Fruit fly (Drosophila melanogaster): ENCODE data around the gene her.

Gene her

DNA sequence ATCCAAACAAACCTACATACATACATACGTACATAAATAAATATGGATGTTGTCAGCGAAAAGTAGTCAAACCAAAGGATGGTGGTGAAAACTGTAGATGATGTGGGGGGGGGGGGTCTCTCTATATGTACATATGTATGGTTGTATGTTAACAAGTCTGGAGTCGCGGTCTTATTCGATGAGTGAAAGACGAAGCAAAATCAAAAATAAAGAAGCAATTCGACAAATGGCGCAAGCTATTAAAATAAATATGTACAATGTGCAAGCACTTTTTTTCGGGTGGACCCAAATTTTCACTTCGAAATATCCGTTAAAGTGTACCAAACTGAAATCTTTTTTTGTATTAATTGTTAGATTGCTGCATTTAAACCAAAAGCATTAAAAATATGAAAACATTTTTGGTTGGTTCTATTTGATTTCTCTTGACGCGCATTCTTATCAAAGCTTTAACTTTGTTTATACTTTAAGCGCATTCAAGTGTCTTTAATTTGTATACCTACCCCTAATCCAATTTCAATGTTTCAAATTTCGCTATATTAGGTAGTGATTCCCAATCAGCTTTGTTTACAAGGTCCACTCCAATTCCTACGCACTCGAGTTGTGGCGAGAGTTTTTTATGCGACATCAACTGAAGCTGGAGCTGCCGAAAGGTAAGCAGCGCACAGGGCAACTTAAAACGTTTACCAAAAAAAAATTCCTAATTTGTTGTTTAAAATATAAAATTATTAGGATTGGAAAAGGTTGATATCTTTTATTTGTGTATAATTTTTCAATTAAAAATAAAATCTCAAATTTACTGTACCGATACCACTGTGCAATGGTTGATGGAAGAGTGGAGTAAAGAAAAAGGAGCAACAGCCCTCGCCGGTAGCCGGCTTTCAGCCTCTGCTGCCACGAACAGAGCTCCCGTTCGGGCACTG, 7.2 kb downstream of the her start, which contains the start of gene CG31807 (continued):
- TF ChIP-seq fd85E (GFP tag; optimal IDR thresholded peaks at IDR 0.05) (peak; percentile 85), dsx (GFP tag; optimal IDR thresholded peaks at IDR 0.05; ENCODE audit: poor library complexity, severe bottlenecking) (peak; percentile 97), CG3032 (tag; optimal IDR thresholded peaks at IDR 0.05) (peak; percentile 97), Lpt (GFP tag; optimal IDR thresholded peaks at IDR 0.05) (peak; percentile 94), CG15336 (GFP tag; IDR thresholded peaks at IDR 0.05) (peak; percentile 97), achi (GFP tag; optimal IDR thresholded peaks at IDR 0.05) (peak; percentile 96), eg (GFP tag; IDR thresholded peaks at IDR 0.05) (peak; percentile 68), CG1621 (tag; optimal IDR thresholded peaks at IDR 0.05) (peak; percentile 95), CG31627 (GFP tag; optimal IDR thresholded peaks at IDR 0.05) (peak; percentile 91), CG10669 (GFP tag; optimal IDR thresholded peaks at IDR 0.05) (peak; percentile 96), CG11294 (GFP tag; IDR thresholded peaks at IDR 0.05) (peak; percentile 45), salr (GFP tag; optimal IDR thresholded peaks at IDR 0.05) (peak; percentile 86 to 95), Sox14 (GFP tag; optimal IDR thresholded peaks at IDR 0.05) (peak; percentile 97), Gug (GFP tag; IDR thresholded peaks at IDR 0.05) (peak; percentile 65), CG6808 (GFP tag; optimal IDR thresholded peaks at IDR 0.05) (peak; percentile 97), spab (GFP tag; optimal IDR thresholded peaks at IDR 0.05) (peak; percentile 94), esn (GFP tag; optimal IDR thresholded peaks at IDR 0.05) (peak; percentile 95), CG32006 (GFP tag; optimal IDR thresholded peaks at IDR 0.05) (peak; percentile 97)

DNA sequence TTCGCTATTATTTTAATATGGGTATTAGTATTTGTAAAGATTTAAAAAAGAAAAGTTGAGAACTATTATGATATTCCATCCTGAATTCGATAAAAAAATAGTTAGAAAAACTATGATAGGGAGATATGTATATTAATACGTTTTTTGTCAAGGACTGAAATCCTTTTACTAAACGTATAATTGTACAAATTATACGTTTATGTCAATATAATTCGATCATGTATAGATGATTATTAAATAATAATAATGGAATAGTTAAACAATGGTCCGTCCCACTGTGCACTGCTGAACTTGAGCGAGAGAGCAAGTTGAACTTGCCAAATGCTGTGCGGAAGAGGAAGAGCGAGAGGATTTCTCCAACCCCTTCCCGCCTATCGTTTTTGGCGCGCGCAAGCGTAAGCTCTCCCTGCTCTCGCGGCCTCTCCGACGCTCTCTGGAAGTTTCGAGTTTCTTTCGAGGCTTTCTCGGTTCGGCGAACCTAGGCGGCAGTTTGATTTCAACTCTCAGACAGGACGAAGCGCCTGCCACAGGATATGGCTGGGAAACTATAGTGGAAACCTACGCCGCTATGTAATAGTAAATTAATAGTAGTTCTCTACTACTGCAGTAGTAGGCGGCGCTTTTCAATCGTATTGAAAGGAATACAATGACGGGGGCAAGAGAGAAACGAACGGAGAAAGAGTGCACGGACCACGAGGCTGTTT, 8.1 kb downstream of the her start:
- TF ChIP-seq CG32006 (GFP tag; optimal IDR thresholded peaks at IDR 0.05) (peak; percentile 87), CG8319 (GFP tag; optimal IDR thresholded peaks at IDR 0.05) (peak; percentile 49), spab (GFP tag; optimal IDR thresholded peaks at IDR 0.05) (peak; percentile 76), fd59A (GFP tag; optimal IDR thresholded peaks at IDR 0.05) (peak; percentile 68), fd85E (GFP tag; optimal IDR thresholded peaks at IDR 0.05) (peak; percentile 29), CG1621 (tag; optimal IDR thresholded peaks at IDR 0.05) (peak; percentile 5), ss (GFP tag; optimal IDR thresholded peaks at IDR 0.05) (peak; percentile 79 to 83), CG8632 (GFP tag; optimal IDR thresholded peaks at IDR 0.05) (peak; percentile 87), CG6808 (GFP tag; optimal IDR thresholded peaks at IDR 0.05) (peak; percentile 81), CG34406 (GFP tag; optimal IDR thresholded peaks at IDR 0.05) (peak; percentile 83), Sox14 (GFP tag; optimal IDR thresholded peaks at IDR 0.05) (no peak), Lpt (GFP tag; optimal IDR thresholded peaks at IDR 0.05) (peak; percentile 83), vri (GFP tag; optimal IDR thresholded peaks at IDR 0.05) (peak; percentile 0), CG8119 (GFP tag; IDR thresholded peaks at IDR 0.05) (peak; percentile 71; the same call in 2 of the 3 replicates), net (GFP tag; optimal IDR thresholded peaks at IDR 0.05) (peak; percentile 85), CG7368 (GFP tag; optimal IDR thresholded peaks at IDR 0.05) (peak; percentile 43), CG11294 (GFP tag; IDR thresholded peaks at IDR 0.05) (peak; percentile 49), Sox102F (GFP tag; optimal IDR thresholded peaks at IDR 0.05) (no peak), Blimp-1 (GFP tag; optimal IDR thresholded peaks at IDR 0.05) (no peak), svp (GFP tag) (peak; percentile 79), Gug (GFP tag; IDR thresholded peaks at IDR 0.05) (peak; percentile 43; the same call in 1 of the 2 replicates), CG10631 (GFP tag; optimal IDR thresholded peaks at IDR 0.05) (peak; percentile 86), esn (GFP tag; optimal IDR thresholded peaks at IDR 0.05) (peak; percentile 74), Met (GFP tag; optimal IDR thresholded peaks at IDR 0.05) (peak; percentile 75), CG4318 (GFP tag; optimal IDR thresholded peaks at IDR 0.05) (peak; percentile 66), topi (GFP tag; optimal IDR thresholded peaks at IDR 0.05) (no peak), Hr4 (GFP tag; optimal IDR thresholded peaks at IDR 0.05) (peak; percentile 70), CG9139 (GFP tag; optimal IDR thresholded peaks at IDR 0.05) (peak; percentile 48), Sox15 (GFP tag; optimal IDR thresholded peaks at IDR 0.05) (peak; percentile 65), cyc (GFP tag; optimal IDR thresholded peaks at IDR 0.05) (peak; percentile 7), acj6 (GFP tag; optimal IDR thresholded peaks at IDR 0.05) (peak; percentile 85), CG10669 (GFP tag; optimal IDR thresholded peaks at IDR 0.05) (peak; percentile 60), pdm3 (GFP tag; optimal IDR thresholded peaks at IDR 0.05) (peak; percentile 66), Ets21C (GFP tag; optimal IDR thresholded peaks at IDR 0.05) (no peak), salr (GFP tag; optimal IDR thresholded peaks at IDR 0.05) (peak in 1 of 2 experiments; percentile 89), CG3919 (GFP tag; optimal IDR thresholded peaks at IDR 0.05) (peak; percentile 81), fkh (GFP tag; optimal IDR thresholded peaks at IDR 0.05) (no peak), CG11762 (GFP tag; optimal IDR thresholded peaks at IDR 0.05; ENCODE audit: insufficient read depth) (peak; percentile 78)
